Worm (Caenorhabditis elegans): ENCODE results near the gene fbxb-102.

Gene fbxb-102

ce11 chrII:12435202-12435872 lies 47.4 kb upstream of the fbxb-102 start (continued):
- TF ChIP-seq F33H1.4 (GFP tag; IDR thresholded peaks at IDR 0.05) (peak; percentile 22; the same call in 1 of the 2 replicates), mxl-1 (tag; optimal IDR thresholded peaks at IDR 0.05) (no peak), lin-26 (GFP tag; IDR thresholded peaks at IDR 0.05) (peak; percentile 65; the same call in 1 of the 2 replicates), snpc-4 (GFP tag; optimal IDR thresholded peaks at IDR 0.05) (no peak), snpc-4 (tag; optimal IDR thresholded peaks at IDR 0.05) (peak in 2 of 4 experiments; percentile 36 to 75), ceh-100 (GFP tag; IDR thresholded peaks at IDR 0.05) (no peak), lir-1 (GFP tag; conservative IDR thresholded peaks at IDR 0.05) (no peak), attf-5 (GFP tag; optimal IDR thresholded peaks at IDR 0.05) (no peak), rpc-1 (optimal IDR thresholded peaks at IDR 0.05) (peak; percentile 62), rpc-1 (tag; optimal IDR thresholded peaks at IDR 0.05) (peak; percentile 75), nhr-120 (GFP tag; IDR thresholded peaks at IDR 0.05) (0 out of 2 replicates have a peak, but pooled peaks have one; percentile 11), lsy-27 (tag; optimal IDR thresholded peaks at IDR 0.05; ENCODE audit: borderline replicate concordance, insufficient read depth) (no peak)

ce11 chrII:12436717-12437116 lies 46.0 kb upstream of the fbxb-102 start:
- TF ChIP-seq let-607 (tag; optimal IDR thresholded peaks at IDR 0.05) = no peak
- no peak for TF ChIP-seq mes-4 (tag; optimal IDR thresholded peaks at IDR 0.05)
- TF ChIP-seq hmg-20 (GFP tag; IDR thresholded peaks at IDR 0.05) = no peak
- TF ChIP-seq ztf-22 (GFP tag; optimal IDR thresholded peaks at IDR 0.05) = no peak
- no peak for TF ChIP-seq unc-130 (GFP tag; optimal IDR thresholded peaks at IDR 0.05)
- no peak for TF ChIP-seq egl-18 (GFP tag; IDR thresholded peaks at IDR 0.05)
- no peak for TF ChIP-seq nfyb-1 (GFP tag; IDR thresholded peaks at IDR 0.05)
- no peak for TF ChIP-seq dox-1 (GFP tag; IDR thresholded peaks at IDR 0.05)
- TF ChIP-seq nhr-27 (tag; optimal IDR thresholded peaks at IDR 0.05) = no peak
- no peak for TF ChIP-seq mcd-1 (GFP tag; IDR thresholded peaks at IDR 0.05)
- no peak for TF ChIP-seq mel-28 (tag; optimal IDR thresholded peaks at IDR 0.05; ENCODE audit: borderline replicate concordance)
- no peak for TF ChIP-seq hrde-1 (tag; optimal IDR thresholded peaks at IDR 0.05; ENCODE audit: borderline replicate concordance)
- TF ChIP-seq B0035.1 (tag; optimal IDR thresholded peaks at IDR 0.05) = no peak
- TF ChIP-seq F57C9.4 (tag; optimal IDR thresholded peaks at IDR 0.05) = no peak
- no peak for TF ChIP-seq madf-10 (tag; optimal IDR thresholded peaks at IDR 0.05)
- no peak for TF ChIP-seq aptf-2 (GFP tag; conservative IDR thresholded peaks at IDR 0.05)
- TF ChIP-seq tbp1 (GFP tag; optimal IDR thresholded peaks at IDR 0.05) = no peak
- TF ChIP-seq ceh-91 (GFP tag; IDR thresholded peaks at IDR 0.05) = no peak
- TF ChIP-seq mxl-1 (tag; optimal IDR thresholded peaks at IDR 0.05) = no peak

ce11 chrII:12438441-12438840 lies 44.3 kb upstream of the fbxb-102 start, which contains the start of gene Y57A10C.9:
TSS of gene Y57A10C.9 (minus strand) at chrII:12438541.
- no peak for TF ChIP-seq nfya-2 (GFP tag; IDR thresholded peaks at IDR 0.05)
- TF ChIP-seq ztf-26 (tag; optimal IDR thresholded peaks at IDR 0.05) = no peak
- TF ChIP-seq madf-8 (GFP tag; conservative IDR thresholded peaks at IDR 0.05) = no peak
- no peak for TF ChIP-seq mcd-1 (GFP tag; IDR thresholded peaks at IDR 0.05)
- no peak for TF ChIP-seq mxl-1 (tag; optimal IDR thresholded peaks at IDR 0.05)
- TF ChIP-seq mes-4 (tag; optimal IDR thresholded peaks at IDR 0.05) = no peak
- TF ChIP-seq Y67H2A.10 (GFP tag; conservative IDR thresholded peaks at IDR 0.05) = no peak
- no peak for TF ChIP-seq hlh-12 (tag; optimal IDR thresholded peaks at IDR 0.05)
- TF ChIP-seq B0261.1 (tag; optimal IDR thresholded peaks at IDR 0.05) = no peak
